Worm (Caenorhabditis elegans): ENCODE measurements around the gene cin-4.
A peak's percentile ranks its signal among the peaks of the same experiment; 100 is the strongest.

cin-4 gene

DNA sequence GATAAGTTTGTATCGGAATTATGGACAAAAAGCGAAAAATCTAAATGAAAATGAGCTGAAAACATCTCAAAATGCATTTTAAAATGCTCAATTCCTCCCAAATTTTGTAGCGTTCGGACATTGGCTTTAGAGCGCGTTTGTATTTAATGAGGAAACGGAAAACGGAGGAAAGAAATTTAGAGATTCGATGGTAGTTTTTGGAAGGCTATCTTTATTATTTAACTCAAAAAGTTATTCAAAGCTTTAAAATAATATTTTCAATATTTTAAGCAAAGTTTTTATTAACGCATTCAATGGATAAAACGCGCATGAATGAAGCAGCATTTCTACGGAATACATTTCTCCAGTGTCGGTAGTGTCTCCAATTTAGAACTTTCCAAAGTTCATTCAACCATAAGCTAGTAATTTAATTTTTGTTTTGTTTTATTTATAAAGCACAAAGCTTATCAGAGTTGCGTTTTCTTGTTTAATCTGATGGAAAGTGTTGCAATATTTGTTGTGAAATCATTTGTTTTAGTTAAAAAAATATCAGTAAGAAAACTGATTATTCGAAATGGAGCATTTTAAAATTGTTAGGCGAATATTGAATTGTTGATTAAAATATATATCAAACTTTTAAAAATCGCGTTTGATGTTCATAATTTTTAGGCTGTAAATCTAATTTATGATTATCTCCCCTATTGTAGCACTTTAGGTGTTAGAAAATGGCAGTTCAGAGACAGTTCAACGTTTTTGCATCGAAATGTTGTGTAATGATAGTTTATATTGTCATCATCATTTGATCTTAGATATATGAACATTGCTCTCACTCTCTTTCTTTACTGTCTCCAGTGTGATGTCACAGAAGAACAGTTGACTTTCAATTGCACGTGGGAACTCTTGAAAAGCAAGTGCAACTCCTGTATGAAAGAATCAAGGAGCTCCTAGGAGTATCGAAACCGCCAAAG, 34.8 kb downstream of the cin-4 start (continued):
- no peak for TF ChIP-seq unc-3 (GFP tag; conservative IDR thresholded peaks at IDR 0.05)
- TF ChIP-seq unc-3 (tag; optimal IDR thresholded peaks at IDR 0.05): no peak
- TF ChIP-seq che-1 (tag; optimal IDR thresholded peaks at IDR 0.05): no peak
- no peak for TF ChIP-seq pag-3 (tag; optimal IDR thresholded peaks at IDR 0.05; ENCODE audit: borderline replicate concordance)
- TF ChIP-seq dmd-4 (tag; optimal IDR thresholded peaks at IDR 0.05; ENCODE audit: borderline replicate concordance): no peak
- no peak for TF ChIP-seq sdc-2 (tag; optimal IDR thresholded peaks at IDR 0.05)
- TF ChIP-seq rnt-1 (tag; optimal IDR thresholded peaks at IDR 0.05): peak; percentile 82
- peak; percentile 76 for TF ChIP-seq tbx-2 (tag; optimal IDR thresholded peaks at IDR 0.05)
- TF ChIP-seq unc-55 (GFP tag; optimal IDR thresholded peaks at IDR 0.05): no peak
- peak; percentile 51 for TF ChIP-seq syd-9 (tag; optimal IDR thresholded peaks at IDR 0.05)
- no peak for TF ChIP-seq hlh-6 (tag; optimal IDR thresholded peaks at IDR 0.05)
- no peak for TF ChIP-seq ceh-19 (GFP tag; optimal IDR thresholded peaks at IDR 0.05)
- TF ChIP-seq npax-4 (tag; optimal IDR thresholded peaks at IDR 0.05): no peak
- TF ChIP-seq nfya-1 (tag; optimal IDR thresholded peaks at IDR 0.05): peak; percentile 39
- TF ChIP-seq gmeb-2 (tag; optimal IDR thresholded peaks at IDR 0.05): no peak
- TF ChIP-seq ets-4 (tag; optimal IDR thresholded peaks at IDR 0.05): peak; percentile 84
- no peak for TF ChIP-seq hlh-30 (tag; optimal IDR thresholded peaks at IDR 0.05; ENCODE audit: insufficient read depth)
- no peak for TF ChIP-seq pros-1 (tag; optimal IDR thresholded peaks at IDR 0.05)
- TF ChIP-seq nhr-232 (tag; optimal IDR thresholded peaks at IDR 0.05): no peak
- peak; percentile 59 for TF ChIP-seq hlh-8 (tag; optimal IDR thresholded peaks at IDR 0.05)
- TF ChIP-seq fkh-6 (tag; optimal IDR thresholded peaks at IDR 0.05): peak; percentile 7
- no peak for TF ChIP-seq ceh-30 (tag; optimal IDR thresholded peaks at IDR 0.05)
- TF ChIP-seq fkh-10 (GFP tag; optimal IDR thresholded peaks at IDR 0.05): no peak
- peak; percentile 87 for TF ChIP-seq C08G9.2 (tag; optimal IDR thresholded peaks at IDR 0.05)
- no peak for TF ChIP-seq T23F11.4 (GFP tag; optimal IDR thresholded peaks at IDR 0.05)
- TF ChIP-seq elt-2 (tag; optimal IDR thresholded peaks at IDR 0.05): peak; percentile 82
- TF ChIP-seq ceh-2 (tag; optimal IDR thresholded peaks at IDR 0.05): peak; percentile 84
- TF ChIP-seq lim-6 (tag; optimal IDR thresholded peaks at IDR 0.05): no peak
- TF ChIP-seq ttx-3 (tag; optimal IDR thresholded peaks at IDR 0.05): no peak
- TF ChIP-seq ahr-1 (tag; optimal IDR thresholded peaks at IDR 0.05): peak; percentile 69
- no peak for TF ChIP-seq pqm-1 (tag; optimal IDR thresholded peaks at IDR 0.05)
- TF ChIP-seq ceh-34 (tag; optimal IDR thresholded peaks at IDR 0.05): no peak
- peak; percentile 89 for TF ChIP-seq zip-5 (tag; optimal IDR thresholded peaks at IDR 0.05)
- TF ChIP-seq unc-86 (tag; optimal IDR thresholded peaks at IDR 0.05): peak; percentile 5
- peak; percentile 81 for TF ChIP-seq tbx-7 (tag; optimal IDR thresholded peaks at IDR 0.05)
- TF ChIP-seq elt-4 (tag; optimal IDR thresholded peaks at IDR 0.05): no peak
- no peak for TF ChIP-seq pax-1 (tag; optimal IDR thresholded peaks at IDR 0.05)
- TF ChIP-seq ceh-14 (tag; optimal IDR thresholded peaks at IDR 0.05): peak; percentile 65
- TF ChIP-seq lin-11 (tag; optimal IDR thresholded peaks at IDR 0.05): no peak
- no peak for TF ChIP-seq ceh-9 (tag; optimal IDR thresholded peaks at IDR 0.05)

- TF ChIP-seq syd-9 (tag; optimal IDR thresholded peaks at IDR 0.05) (no peak), unc-42 (tag; optimal IDR thresholded peaks at IDR 0.05) (no peak), nhr-232 (tag; optimal IDR thresholded peaks at IDR 0.05) (no peak), ceh-31 (tag; optimal IDR thresholded peaks at IDR 0.05) (no peak), tbx-7 (tag; optimal IDR thresholded peaks at IDR 0.05) (no peak), lim-6 (tag; optimal IDR thresholded peaks at IDR 0.05) (no peak), Y22D7AL.16 (tag; optimal IDR thresholded peaks at IDR 0.05) (no peak)
Measured at ce11 chrII:7073537-7073913, 35.4 kb downstream of the cin-4 start, which contains the start of gene kat-1. Gene kat-1 (plus strand): TSS chrII:7073814.
